Worm (Caenorhabditis elegans) whole organism, L2 larva: Measurements from ENCODE around the gene tpk-1.

Experiments
- C34F6.9 ChIP-seq: fragments of 150-350 bp; optimal IDR thresholded peaks from 2 replicates; lab custom pipeline; 2014; ENCODE audit warnings: missing biosample characterization, missing genetic modification characterization
- F13H6.1 ChIP-seq: sonication (generic microtip); optimal IDR thresholded peaks from 2 replicates; lab custom pipeline; 2016; ENCODE audit warnings: missing genetic modification characterization, missing compliant biosample characterization
- R02D3.7 ChIP-seq: fragments of 150-350 bp; optimal IDR thresholded peaks from 2 replicates; lab custom pipeline; 2014; ENCODE audit warnings: missing biosample characterization, missing genetic modification characterization
- Y55F3AM.14 ChIP-seq: fragments of 200-800 bp; sonication (Bioruptor generic); optimal IDR thresholded peaks from 2 replicates; lab custom pipeline; 2018; ENCODE audit warnings: mild to moderate bottlenecking, missing genetic modification characterization, missing compliant biosample characterization
- ZK546.5 ChIP-seq: sonication (generic microtip); optimal IDR thresholded peaks from 2 replicates; lab custom pipeline; 2017; ENCODE audit warnings: missing biosample characterization, missing genetic modification characterization
- alr-1 ChIP-seq: fragments of 150-350 bp; optimal IDR thresholded peaks from 2 replicates; lab custom pipeline; 2014; ENCODE audit warnings: missing biosample characterization, missing genetic modification characterization
- aly-2 ChIP-seq: fragments of 150-350 bp; optimal IDR thresholded peaks from 2 replicates; lab custom pipeline; 2014; ENCODE audit warnings: missing biosample characterization, missing genetic modification characterization
- blmp-1 ChIP-seq: sonication (generic microtip); optimal IDR thresholded peaks from 2 replicates; lab custom pipeline; 2017; ENCODE audit warnings: missing genetic modification characterization, mild to moderate bottlenecking, missing compliant biosample characterization, antibody characterized with exemption, moderate library complexity; ENCODE audit not compliant: insufficient read depth
- ceh-16 ChIP-seq: fragments of 150-350 bp; optimal IDR thresholded peaks from 2 replicates; lab custom pipeline; 2014; ENCODE audit warnings: missing biosample characterization, missing genetic modification characterization
- crh-2 ChIP-seq: sonication (generic microtip); optimal IDR thresholded peaks from 2 replicates; lab custom pipeline; 2017; ENCODE audit warnings: missing biosample characterization, missing genetic modification characterization
- egl-27 ChIP-seq: sonication (generic microtip); optimal IDR thresholded peaks from 3 replicates; lab custom pipeline; 2017; ENCODE audit warnings: missing biosample characterization, missing genetic modification reagents, missing genetic modification characterization
- elt-1 ChIP-seq: fragments of 150-350 bp; optimal IDR thresholded peaks from 2 replicates; lab custom pipeline; 2014; ENCODE audit warnings: missing biosample characterization, missing genetic modification characterization
- elt-3 ChIP-seq: sonication (generic microtip); optimal IDR thresholded peaks from 2 replicates; lab custom pipeline; 2017; ENCODE audit warnings: missing biosample characterization, missing genetic modification characterization
- fos-1 ChIP-seq: fragments of 150-350 bp; optimal IDR thresholded peaks from 2 replicates; lab custom pipeline; 2014; ENCODE audit warnings: missing biosample characterization, missing genetic modification characterization
- gmeb-1 ChIP-seq: fragments of 150-350 bp; optimal IDR thresholded peaks from 2 replicates; lab custom pipeline; 2014; ENCODE audit warnings: missing biosample characterization, missing genetic modification characterization
- lin-11 ChIP-seq: fragments of 150-350 bp; sonication (generic microtip); optimal IDR thresholded peaks from 2 replicates; lab custom pipeline; 2014; ENCODE audit warnings: missing biosample characterization, missing genetic modification characterization, inconsistent platforms, mixed read lengths
- lin-13 ChIP-seq: fragments of 150-350 bp; optimal IDR thresholded peaks from 2 replicates; lab custom pipeline; 2014; ENCODE audit warnings: missing biosample characterization, missing genetic modification reagents, missing genetic modification characterization
- lin-39 ChIP-seq: fragments of 150-350 bp; optimal IDR thresholded peaks from 2 replicates; lab custom pipeline; 2014; ENCODE audit warnings: missing biosample characterization, missing genetic modification reagents, missing genetic modification characterization
- lsy-2 ChIP-seq, 2 experiments: fragments of 150-350 bp in 1 of 2; sonication (generic microtip) in 1 of 2; optimal IDR thresholded peaks; 2 replicates each; lab custom pipeline; 2014 to 2017; ENCODE audit warnings: missing biosample characterization in 2 of 2, missing genetic modification characterization in 2 of 2
- mab-5 ChIP-seq: fragments of 150-350 bp; optimal IDR thresholded peaks from 2 replicates; lab custom pipeline; 2014; ENCODE audit warnings: missing biosample characterization, missing genetic modification characterization
- mbf-1 ChIP-seq: sonication (generic microtip); optimal IDR thresholded peaks from 2 replicates; lab custom pipeline; 2017; ENCODE audit warnings: missing biosample characterization, missing genetic modification characterization
- mdl-1 ChIP-seq, 2 experiments: fragments of 150-350 bp in 1 of 2; sonication (generic microtip) in 1 of 2; optimal IDR thresholded peaks; 2 replicates each; lab custom pipeline; 2017; ENCODE audit warnings: missing biosample characterization in 2 of 2, missing genetic modification characterization in 2 of 2
- nhr-12 ChIP-seq: fragments of 150-350 bp; optimal IDR thresholded peaks from 2 replicates; lab custom pipeline; 2014; ENCODE audit warnings: missing biosample characterization, missing genetic modification characterization
- nhr-129 ChIP-seq: fragments of 150-350 bp; optimal IDR thresholded peaks from 2 replicates; lab custom pipeline; 2014; ENCODE audit warnings: missing biosample characterization, missing genetic modification characterization
- nhr-23 ChIP-seq: fragments of 150-350 bp; optimal IDR thresholded peaks from 2 replicates; lab custom pipeline; 2014; ENCODE audit warnings: missing biosample characterization, missing genetic modification reagents, missing genetic modification characterization
- nhr-237 ChIP-seq: fragments of 150-350 bp; optimal IDR thresholded peaks from 2 replicates; lab custom pipeline; 2014; ENCODE audit warnings: missing biosample characterization, missing genetic modification characterization
- nhr-25 ChIP-seq: fragments of 150-350 bp; sonication (generic microtip); optimal IDR thresholded peaks from 3 replicates; lab custom pipeline; 2014; ENCODE audit warnings: missing biosample characterization, missing genetic modification characterization
- nhr-6 ChIP-seq: fragments of 150-350 bp; optimal IDR thresholded peaks from 2 replicates; lab custom pipeline; 2014; ENCODE audit warnings: missing biosample characterization, missing genetic modification characterization
- nhr-77 ChIP-seq: fragments of 150-350 bp; optimal IDR thresholded peaks from 2 replicates; lab custom pipeline; 2014; ENCODE audit warnings: missing biosample characterization, missing genetic modification characterization
- peb-1 ChIP-seq: fragments of 150-350 bp; optimal IDR thresholded peaks from 2 replicates; lab custom pipeline; 2014; ENCODE audit warnings: missing biosample characterization, missing genetic modification characterization
- sem-4 ChIP-seq: fragments of 150-350 bp; optimal IDR thresholded peaks from 2 replicates; lab custom pipeline; 2014; ENCODE audit warnings: missing biosample characterization, missing genetic modification reagents, missing genetic modification characterization
- skn-1 ChIP-seq: sonication (generic microtip); optimal IDR thresholded peaks from 2 replicates; lab custom pipeline; 2017; ENCODE audit warnings: missing biosample characterization, missing genetic modification characterization
- sma-3 ChIP-seq: sonication (generic microtip); optimal IDR thresholded peaks from 2 replicates; lab custom pipeline; 2016; ENCODE audit warnings: missing genetic modification reagents, missing genetic modification characterization, missing compliant biosample characterization
- sma-9 ChIP-seq, 2 experiments: fragments of 150-350 bp in 1 of 2; sonication (generic microtip) in 1 of 2; optimal IDR thresholded peaks; 2 replicates each; lab custom pipeline; 2014 to 2016; ENCODE audit warnings: missing genetic modification characterization in 2 of 2, mild to moderate bottlenecking in 1 of 2, missing biosample characterization in 1 of 2, missing compliant biosample characterization in 1 of 2, missing genetic modification reagents in 1 of 2, moderate library complexity in 1 of 2
- snpc-4 ChIP-seq: fragments of 150-350 bp; optimal IDR thresholded peaks from 2 replicates; lab custom pipeline; 2014; ENCODE audit warnings: missing biosample characterization, missing genetic modification characterization
- unc-55 ChIP-seq: fragments of 150-350 bp; sonication (generic microtip); optimal IDR thresholded peaks from 3 replicates; lab custom pipeline; 2014; ENCODE audit warnings: missing biosample characterization, missing genetic modification reagents, missing genetic modification characterization
- unc-62 ChIP-seq: fragments of 150-350 bp; optimal IDR thresholded peaks from 2 replicates; lab custom pipeline; 2014; ENCODE audit warnings: missing biosample characterization, missing genetic modification reagents, missing genetic modification characterization
- ztf-1 ChIP-seq: fragments of 200-800 bp; sonication (Bioruptor generic); conservative IDR thresholded peaks from 2 replicates; pipeline ENCODE4 v1.3.6; 2022; ENCODE audit warnings: missing genetic modification characterization, missing compliant biosample characterization
- ztf-11 ChIP-seq: sonication (generic microtip); optimal IDR thresholded peaks from 2 replicates; lab custom pipeline; 2017; ENCODE audit warnings: missing biosample characterization, missing genetic modification characterization

tpk-1 gene

DNA sequence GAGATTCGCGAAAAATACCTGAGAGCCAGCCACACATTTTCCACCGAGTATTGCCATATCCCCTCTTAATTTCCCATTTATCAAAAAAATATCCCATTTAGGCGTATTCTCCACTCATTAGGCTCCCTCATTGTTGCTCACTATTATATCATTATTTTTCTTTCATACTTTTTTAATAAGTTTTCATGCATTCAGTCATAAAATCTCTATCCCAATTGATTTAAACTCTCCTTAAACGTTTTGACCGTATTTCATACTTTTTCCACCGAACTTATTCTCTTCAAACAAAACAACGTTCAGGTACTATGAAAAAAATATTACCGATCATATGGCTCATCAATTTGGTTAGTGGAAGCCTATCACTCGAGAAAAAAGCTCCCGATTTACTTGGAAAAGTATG lies 22.0 kb upstream of the tpk-1 start, which contains the start of gene lnkn-1:
lnkn-1 (plus strand) TSS at position 301 of the 400 bp plus-strand sequence.
- TF ChIP-seq skn-1, result no peak
- TF ChIP-seq elt-3 (tag; lab: Kevin White, UChicago), result no peak
- no peak for TF ChIP-seq nhr-23

DNA sequence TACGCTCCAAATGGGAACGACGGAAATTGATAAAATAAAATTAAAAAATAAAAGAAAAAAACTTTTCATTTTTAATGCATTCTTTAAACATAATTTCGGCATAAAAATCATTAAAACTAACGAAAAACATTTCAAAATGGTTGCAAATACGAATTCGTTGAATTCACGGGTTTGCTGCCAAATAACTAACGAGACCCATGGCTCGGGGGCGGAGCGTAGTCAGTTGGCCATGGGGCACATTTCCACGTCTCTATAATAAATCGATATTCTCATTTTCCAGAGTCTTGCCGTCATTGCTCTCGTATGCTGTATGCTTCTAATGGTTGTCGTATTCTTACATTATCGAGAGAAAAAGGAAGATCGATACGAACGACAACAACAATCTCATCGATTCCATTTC lies 18.5 kb upstream of the tpk-1 start, which contains the start of gene ZK637.4:
ZK637.4 (plus strand) TSS at position 301 of the 400 bp plus-strand sequence.
- no peak for TF ChIP-seq alr-1
- TF ChIP-seq nhr-25 (tag; lab: Kevin White, UChicago), result no peak
- no peak for TF ChIP-seq nhr-6 (tag; lab: Kevin White, UChicago)
- TF ChIP-seq nhr-12 (tag; lab: Kevin White, UChicago), result no peak
- TF ChIP-seq mab-5 (tag; lab: Kevin White, UChicago), result no peak
- TF ChIP-seq lin-11 (tag; lab: Kevin White, UChicago), result no peak
- TF ChIP-seq nhr-237 (tag; lab: Kevin White, UChicago), result no peak
- TF ChIP-seq aly-2 (tag; lab: Kevin White, UChicago), result no peak
- no peak for TF ChIP-seq snpc-4 (tag; lab: Kevin White, UChicago)
- no peak for TF ChIP-seq lin-39
- TF ChIP-seq unc-62 (GFP tag; lab: Kevin White, UChicago), result no peak

DNA sequence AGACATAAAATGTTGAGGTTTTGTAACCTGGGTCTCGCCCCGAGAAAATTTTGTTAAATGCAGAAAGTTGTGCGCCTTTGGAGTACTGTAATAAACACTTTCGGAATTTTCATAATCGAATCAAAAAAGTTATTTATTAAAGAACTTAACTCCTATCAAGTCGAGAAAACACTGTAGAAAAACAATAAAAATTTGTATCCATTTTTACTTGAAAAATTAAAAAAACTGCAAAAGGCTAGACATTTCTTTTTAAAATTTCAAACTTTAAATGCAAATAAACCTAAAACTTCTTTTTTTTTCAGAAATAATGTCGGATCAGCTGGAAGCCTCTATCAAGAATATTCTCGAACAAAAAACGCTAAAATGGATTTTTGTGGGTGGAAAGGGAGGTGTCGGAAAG lies 17.2 kb upstream of the tpk-1 start, which contains the start of gene asna-1:
asna-1 (plus strand) TSS at position 301 of the 400 bp plus-strand sequence.
- no peak for TF ChIP-seq nhr-237 (tag; lab: Kevin White, UChicago)
- TF ChIP-seq C34F6.9 (tag; lab: Kevin White, UChicago), result no peak
- no peak for TF ChIP-seq sma-3 (GFP tag; lab: Kevin White, UChicago)
- TF ChIP-seq nhr-25 (tag; lab: Kevin White, UChicago), result no peak
- no peak for TF ChIP-seq nhr-6 (tag; lab: Kevin White, UChicago)

DNA sequence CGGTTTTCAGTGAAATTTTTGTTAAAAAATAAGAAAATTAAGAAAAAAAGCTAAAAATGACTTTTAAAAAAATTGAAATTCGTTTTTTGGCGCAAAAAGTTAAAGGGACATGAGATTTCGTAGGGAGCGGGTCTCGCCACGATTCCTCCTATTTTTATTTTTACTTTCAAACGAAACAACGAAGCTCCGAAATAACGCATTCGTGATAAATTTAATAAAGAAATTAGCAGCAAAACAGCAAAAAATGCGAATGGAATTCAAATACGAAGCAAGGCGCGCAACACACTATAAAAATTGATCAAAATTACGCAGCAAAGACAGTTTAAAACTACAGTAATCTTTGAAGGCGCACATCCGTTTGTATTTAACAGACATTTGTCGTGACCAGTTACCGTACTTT lies 12.2 kb upstream of the tpk-1 start:
- TF ChIP-seq sem-4 (no peak), mbf-1 (tag; lab: Kevin White, UChicago) (no peak), crh-2 (peak; percentile 44), Y55F3AM.14 (no peak), aly-2 (tag; lab: Kevin White, UChicago) (no peak), sma-9 (GFP tag; optimal IDR thresholded peaks at IDR 0.05; lab: Kevin White, UChicago) (no peak), sma-9 (tag; optimal IDR thresholded peaks at IDR 0.05; lab: Kevin White, UChicago) (no peak), C34F6.9 (tag; lab: Kevin White, UChicago) (peak; percentile 64), lsy-2 (tag; optimal IDR thresholded peaks at IDR 0.05; lab: Kevin White, UChicago) (peak; percentile 26 to 84), nhr-129 (tag; lab: Kevin White, UChicago) (peak; percentile 39), gmeb-1 (tag; lab: Kevin White, UChicago) (peak; percentile 66), elt-3 (tag; lab: Kevin White, UChicago) (no peak), ztf-11 (tag; lab: Kevin White, UChicago) (no peak), unc-55 (GFP tag; lab: Kevin White, UChicago) (peak; percentile 83), lin-13 (GFP tag; lab: Kevin White, UChicago) (peak; percentile 39), unc-62 (GFP tag; lab: Kevin White, UChicago) (no peak), ztf-1 (GFP tag; lab: Robert Waterston, UW) (no peak), egl-27 (tag; lab: Kevin White, UChicago) (no peak)

DNA sequence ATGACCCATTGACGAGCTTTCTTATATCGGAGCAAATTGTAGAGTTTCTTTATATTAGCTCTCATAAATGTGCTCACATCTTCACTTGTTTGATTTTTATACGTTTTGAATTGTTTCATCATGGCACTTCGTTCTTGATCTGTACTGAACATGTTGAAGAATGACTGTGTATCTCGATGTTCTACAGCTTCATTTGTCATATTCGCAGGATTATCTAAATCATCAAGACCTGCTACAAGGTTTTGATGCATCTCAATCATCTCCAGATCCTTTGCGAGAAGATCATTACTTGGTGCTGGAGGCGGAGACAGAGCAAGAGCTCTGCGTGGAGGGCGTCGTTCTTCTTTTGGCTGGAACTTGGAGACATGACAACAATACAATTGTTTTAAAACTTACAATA lies 8.7 kb upstream of the tpk-1 start:
- TF ChIP-seq Y55F3AM.14 (no peak), sma-3 (GFP tag; lab: Kevin White, UChicago) (no peak)

DNA sequence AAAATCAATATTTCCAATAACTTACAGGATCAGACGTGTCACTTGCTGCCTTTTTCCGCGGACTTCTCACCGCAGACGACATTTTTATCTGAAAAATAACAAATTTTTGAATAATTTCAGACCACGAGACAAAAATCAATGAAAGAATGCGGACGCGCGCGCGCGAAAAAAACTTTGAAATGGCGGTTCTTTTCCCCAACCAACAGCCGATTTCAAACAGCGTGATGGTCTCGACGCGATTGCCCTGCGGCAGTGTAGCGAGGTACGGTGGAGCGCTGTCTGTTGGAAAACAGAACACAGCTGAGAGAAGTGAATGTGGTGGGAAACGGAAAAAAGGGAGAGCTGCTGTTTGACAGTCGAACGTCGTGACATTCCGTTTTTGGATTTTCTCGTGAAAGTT lies 7.9 kb upstream of the tpk-1 start, which contains the start of gene lin-9:
lin-9 (minus strand) TSS at position 88 of the 400 bp plus-strand sequence.
- TF ChIP-seq lsy-2 (tag; optimal IDR thresholded peaks at IDR 0.05; lab: Kevin White, UChicago), result peak; percentile 99 to 100
- TF ChIP-seq skn-1, result no peak
- TF ChIP-seq F13H6.1 (tag; lab: Kevin White, UChicago), result peak; percentile 96
- peak; percentile 72 for TF ChIP-seq ZK546.5 (tag; lab: Kevin White, UChicago)
- peak; percentile 85 for TF ChIP-seq snpc-4 (tag; lab: Kevin White, UChicago)
- TF ChIP-seq nhr-12 (tag; lab: Kevin White, UChicago), result peak; percentile 47
- peak; percentile 92 for TF ChIP-seq lin-11 (tag; lab: Kevin White, UChicago)
- no peak for TF ChIP-seq nhr-23
- TF ChIP-seq egl-27 (tag; lab: Kevin White, UChicago), result peak; percentile 86
- TF ChIP-seq ceh-16, result peak; percentile 73
- peak; percentile 90 for TF ChIP-seq fos-1
- peak; percentile 8 for TF ChIP-seq unc-62 (GFP tag; lab: Kevin White, UChicago)
- TF ChIP-seq blmp-1 (tag; lab: Kevin White, UChicago), result peak; percentile 81
- no peak for TF ChIP-seq peb-1 (tag; lab: Kevin White, UChicago)
- peak; percentile 87 for TF ChIP-seq nhr-129 (tag; lab: Kevin White, UChicago)
- peak; percentile 55 for TF ChIP-seq nhr-237 (tag; lab: Kevin White, UChicago)
- TF ChIP-seq aly-2 (tag; lab: Kevin White, UChicago), result peak; percentile 11
- TF ChIP-seq sma-3 (GFP tag; lab: Kevin White, UChicago), result peak; percentile 95
- peak; percentile 26 for TF ChIP-seq lin-39
- TF ChIP-seq R02D3.7 (tag; lab: Kevin White, UChicago), result peak; percentile 74
- peak; percentile 97 for TF ChIP-seq gmeb-1 (tag; lab: Kevin White, UChicago)
- no peak for TF ChIP-seq elt-1 (tag; lab: Kevin White, UChicago)
- TF ChIP-seq nhr-25 (tag; lab: Kevin White, UChicago), result peak; percentile 97
- TF ChIP-seq mdl-1 (tag; optimal IDR thresholded peaks at IDR 0.05; lab: Kevin White, UChicago), result peak; percentile 57 to 83
- TF ChIP-seq nhr-77, result peak; percentile 54
- TF ChIP-seq C34F6.9 (tag; lab: Kevin White, UChicago), result peak; percentile 97
